Fruit fly (Drosophila melanogaster) whole organism, adult: Measurements from ENCODE around the gene CG17928.

ENCODE experiments used
- CG7101 ChIP-seq: fragments of 200-800 bp; sonication (Bioruptor generic); optimal IDR thresholded peaks from 2 replicates; lab custom pipeline; 2018; ENCODE audit warnings: missing biosample characterization, mild to moderate bottlenecking, missing genetic modification characterization, moderate library complexity
- Mnt ChIP-seq: fragments of 200-800 bp; sonication (Bioruptor generic); optimal IDR thresholded peaks from 2 replicates; lab custom pipeline; 2016; ENCODE audit warnings: missing biosample characterization, mild to moderate bottlenecking, missing genetic modification characterization
- cic ChIP-seq: fragments of 200-800 bp; sonication (Bioruptor generic); optimal IDR thresholded peaks from 2 replicates; lab custom pipeline; 2017; ENCODE audit warnings: missing biosample characterization, mild to moderate bottlenecking, missing genetic modification characterization, moderate library complexity
- kay ChIP-seq: fragments of 200-800 bp; sonication (Bioruptor generic); peaks from one replicate; lab custom pipeline; 2016; ENCODE audit warnings: missing biosample characterization, missing genetic modification characterization, borderline replicate concordance
- pad ChIP-seq: fragments of 200-800 bp; sonication (Bioruptor generic); optimal IDR thresholded peaks from 3 replicates; lab custom pipeline; 2017; ENCODE audit warnings: missing biosample characterization, missing genetic modification characterization, mild to moderate bottlenecking, moderate library complexity, missing genetic modification reagents
- toe ChIP-seq: fragments of 200-800 bp; sonication (Bioruptor generic); optimal IDR thresholded peaks from 2 replicates; lab custom pipeline; 2016; ENCODE audit warnings: missing biosample characterization, missing genetic modification characterization

DNA sequence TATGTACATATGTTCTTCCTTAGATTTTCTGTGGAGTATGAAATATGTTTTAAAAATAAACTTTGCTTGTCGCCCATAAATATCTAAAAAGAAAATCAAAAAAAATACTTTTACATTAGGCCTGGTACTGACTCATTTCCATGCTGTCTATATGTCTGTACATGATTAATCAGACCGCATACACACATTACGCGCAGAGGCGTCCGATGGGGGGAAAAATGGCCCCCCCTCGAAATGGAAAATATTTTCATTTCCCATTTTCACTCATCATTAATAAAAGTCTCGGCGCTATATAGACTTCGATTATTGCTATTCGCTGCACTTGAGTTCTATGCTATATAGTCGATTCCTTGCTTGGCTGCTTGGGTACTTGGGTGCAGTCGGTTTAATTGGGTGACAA is 29.5 kb upstream of the CG17928 start:
- TF ChIP-seq Mnt (GFP tag; lab: Kevin White, UChicago) (no peak), cic (GFP tag; lab: Kevin White, UChicago) (no peak), kay (GFP tag; lab: Kevin White, UChicago) (no peak), pad (GFP tag; lab: Kevin White, UChicago) (no peak), toe (GFP tag; lab: Kevin White, UChicago) (no peak), CG7101 (tag; lab: Kevin White, UChicago) (no peak)
